Worm (Caenorhabditis elegans): Measurements from ENCODE around the gene K02F3.2.

- TF ChIP-seq unc-39 (tag; optimal IDR thresholded peaks at IDR 0.05), result no peak
- TF ChIP-seq ces-1 (GFP tag; optimal IDR thresholded peaks at IDR 0.05), result no peak
- no peak for TF ChIP-seq nhr-237 (tag; optimal IDR thresholded peaks at IDR 0.05)
Measured at ce11 chrIII:822546-823272, 22.9 kb upstream of the K02F3.2 start, which contains the start of gene clec-149.
